Fruit fly (Drosophila melanogaster) whole organism, embryonic: ENCODE results near the gene Hsp67Ba.
A peak's percentile ranks its signal among the peaks of the same experiment; 100 is the strongest.

Source experiments
- ATbp ChIP-seq: fragments of 200-800 bp; sonication (Bioruptor generic); optimal IDR thresholded peaks from 2 replicates; lab custom pipeline; 2017; ENCODE audit warnings: missing biosample characterization, mild to moderate bottlenecking, missing genetic modification characterization, missing genetic modification reagents
- Asciz ChIP-seq: fragments of 200-800 bp; sonication (Bioruptor generic); optimal IDR thresholded peaks from 2 replicates; lab custom pipeline; 2017; ENCODE audit warnings: missing biosample characterization, mild to moderate bottlenecking, missing genetic modification characterization, missing genetic modification reagents
- B-H2 ChIP-seq: fragments of 200-800 bp; sonication (Bioruptor generic); optimal IDR thresholded peaks from 2 replicates; lab custom pipeline; 2018; ENCODE audit warnings: missing biosample characterization, mild to moderate bottlenecking, missing genetic modification characterization
- CG10959 ChIP-seq: fragments of 200-800 bp; sonication (Bioruptor generic); IDR thresholded peaks from 2 replicates; pipeline ENCODE4 v1.3.6; 2022; ENCODE audit warnings: missing biosample characterization, missing genetic modification characterization
- CG11696 ChIP-seq: fragments of 200-800 bp; sonication (Bioruptor generic); IDR thresholded peaks from 2 replicates; pipeline ENCODE4 v1.3.6; 2022; ENCODE audit warnings: missing biosample characterization, missing genetic modification characterization
- CG12155 ChIP-seq: fragments of 200-800 bp; sonication (Bioruptor generic); optimal IDR thresholded peaks from 3 replicates; lab custom pipeline; 2016; ENCODE audit warnings: missing biosample characterization, missing genetic modification characterization
- CG13287 ChIP-seq: fragments of 200-800 bp; sonication (Bioruptor generic); IDR thresholded peaks from 2 replicates; pipeline ENCODE4 v1.3.6; 2022; ENCODE audit warnings: missing biosample characterization, missing genetic modification characterization; ENCODE audit not compliant: partially characterized antibody
- CG14965 ChIP-seq: fragments of 200-800 bp; sonication (Bioruptor generic); optimal IDR thresholded peaks from 2 replicates; lab custom pipeline; 2016; ENCODE audit warnings: missing biosample characterization, missing genetic modification characterization, borderline replicate concordance
- CG15269 ChIP-seq: fragments of 200-800 bp; sonication (Bioruptor generic); optimal IDR thresholded peaks from 2 replicates; lab custom pipeline; 2018; ENCODE audit warnings: missing biosample characterization, mild to moderate bottlenecking, missing genetic modification characterization, moderate library complexity
- CG17802 ChIP-seq: fragments of 200-800 bp; sonication (Bioruptor generic); optimal IDR thresholded peaks from 2 replicates; lab custom pipeline; 2018; ENCODE audit warnings: missing biosample characterization, mild to moderate bottlenecking, missing genetic modification characterization, moderate library complexity
- CG1792 ChIP-seq: fragments of 200-800 bp; sonication (Bioruptor generic); optimal IDR thresholded peaks from 2 replicates; lab custom pipeline; 2016; ENCODE audit warnings: missing biosample characterization, missing genetic modification characterization
- CG3065 ChIP-seq: fragments of 200-800 bp; sonication (Bioruptor generic); optimal IDR thresholded peaks from 2 replicates; lab custom pipeline; 2016; ENCODE audit warnings: missing biosample characterization, missing genetic modification characterization
- CG31388 ChIP-seq: fragments of 200-800 bp; sonication (Bioruptor generic); optimal IDR thresholded peaks from 2 replicates; lab custom pipeline; 2016; ENCODE audit warnings: missing biosample characterization, missing genetic modification characterization
- CG32532 ChIP-seq: fragments of 200-800 bp; sonication (Bioruptor generic); IDR thresholded peaks from 2 replicates; pipeline ENCODE4 v1.3.6; 2022; ENCODE audit warnings: missing biosample characterization, missing genetic modification characterization
- CG4282 ChIP-seq: fragments of 200-800 bp; sonication (Bioruptor generic); optimal IDR thresholded peaks from 2 replicates; lab custom pipeline; 2016; ENCODE audit warnings: missing biosample characterization, missing genetic modification characterization
- CG6272 ChIP-seq: fragments of 200-800 bp; sonication (Bioruptor generic); IDR thresholded peaks from 2 replicates; pipeline ENCODE4 v1.3.6; 2022; ENCODE audit warnings: missing biosample characterization, missing genetic modification characterization
- Camta ChIP-seq: fragments of 200-800 bp; sonication (Bioruptor generic); optimal IDR thresholded peaks from 2 replicates; lab custom pipeline; 2016; ENCODE audit warnings: missing biosample characterization, missing genetic modification characterization
- CoRest ChIP-seq: fragments of 200-800 bp; sonication (Bioruptor generic); optimal IDR thresholded peaks from 3 replicates; lab custom pipeline; 2018; ENCODE audit warnings: missing biosample characterization, mild to moderate bottlenecking, missing genetic modification characterization, moderate library complexity
- D19A ChIP-seq: fragments of 200-800 bp; optimal IDR thresholded peaks from 3 replicates; lab custom pipeline; 2019; ENCODE audit warnings: missing biosample characterization, mild to moderate bottlenecking, missing genetic modification characterization, moderate library complexity
- Dref ChIP-seq: fragments of 200-800 bp; sonication (Bioruptor generic); IDR thresholded peaks from 2 replicates; pipeline ENCODE4 v1.3.6; 2022; ENCODE audit warnings: missing biosample characterization, missing genetic modification characterization
- Gsc ChIP-seq: fragments of 200-800 bp; sonication (Bioruptor generic); IDR thresholded peaks from 2 replicates; pipeline ENCODE4 v1.3.6; 2022; ENCODE audit warnings: missing biosample characterization, missing genetic modification characterization
- Hmr ChIP-seq: fragments of 200-800 bp; sonication (Bioruptor generic); optimal IDR thresholded peaks from 3 replicates; lab custom pipeline; 2017; ENCODE audit warnings: mild to moderate bottlenecking, missing biosample characterization, missing genetic modification reagents, missing genetic modification characterization
- Hr51 ChIP-seq, 2 experiments: fragments of 200-800 bp; sonication (Bioruptor generic); optimal IDR thresholded peaks; 2 replicates in 1 of 2; 3 replicates in 1 of 2; lab custom pipeline; 2016 to 2018; ENCODE audit warnings: missing biosample characterization in 2 of 2, missing genetic modification characterization in 2 of 2, mild to moderate bottlenecking in 1 of 2, moderate library complexity in 1 of 2
- Ravus ChIP-seq: fragments of 200-800 bp; sonication (Bioruptor generic); IDR thresholded peaks from 2 replicates; pipeline ENCODE4 v1.3.6; 2022; ENCODE audit warnings: missing biosample characterization, missing genetic modification characterization
- Sox102F ChIP-seq: fragments of 200-800 bp; sonication (Bioruptor generic); optimal IDR thresholded peaks from 2 replicates; lab custom pipeline; 2018; ENCODE audit warnings: missing biosample characterization, mild to moderate bottlenecking, missing genetic modification characterization, moderate library complexity
- Sry-δ ChIP-seq: fragments of 200-800 bp; sonication (Bioruptor generic); optimal IDR thresholded peaks from 2 replicates; lab custom pipeline; 2016; ENCODE audit warnings: missing biosample characterization, missing genetic modification characterization
- YL-1 ChIP-seq: fragments of 200-800 bp; sonication (Bioruptor generic); optimal IDR thresholded peaks from 3 replicates; lab custom pipeline; 2017; ENCODE audit warnings: missing biosample characterization, mild to moderate bottlenecking, missing genetic modification characterization
- bbx ChIP-seq: fragments of 200-800 bp; sonication (Bioruptor generic); IDR thresholded peaks from 2 replicates; pipeline ENCODE4 v1.3.6; 2022; ENCODE audit warnings: missing biosample characterization, missing genetic modification characterization; ENCODE audit not compliant: partially characterized antibody
- bcd ChIP-seq: fragments of 200-800 bp; sonication (Bioruptor generic); optimal IDR thresholded peaks from 2 replicates; lab custom pipeline; 2017; ENCODE audit warnings: missing biosample characterization, mild to moderate bottlenecking, missing genetic modification characterization
- cato ChIP-seq: fragments of 200-800 bp; sonication (Bioruptor generic); optimal IDR thresholded peaks from 2 replicates; lab custom pipeline; 2016; ENCODE audit warnings: missing biosample characterization, missing genetic modification characterization, borderline replicate concordance
- dan ChIP-seq: fragments of 200-800 bp; sonication (Bioruptor generic); IDR thresholded peaks from 2 replicates; pipeline ENCODE4 v1.3.6; 2022; ENCODE audit warnings: missing biosample characterization, missing genetic modification characterization
- dmrt11E ChIP-seq: fragments of 200-800 bp; sonication (Bioruptor generic); optimal IDR thresholded peaks from 3 replicates; lab custom pipeline; 2018; ENCODE audit warnings: missing biosample characterization, mild to moderate bottlenecking, missing genetic modification characterization, moderate library complexity
- dmrt99B ChIP-seq: fragments of 200-800 bp; sonication (Bioruptor generic); optimal IDR thresholded peaks from 2 replicates; lab custom pipeline; 2018; ENCODE audit warnings: missing biosample characterization, mild to moderate bottlenecking, missing genetic modification characterization, moderate library complexity
- gcm2 ChIP-seq: fragments of 200-800 bp; sonication (Bioruptor generic); optimal IDR thresholded peaks from 2 replicates; lab custom pipeline; 2016; ENCODE audit warnings: missing biosample characterization, missing genetic modification characterization
- jigr1 ChIP-seq: fragments of 200-800 bp; sonication (Bioruptor generic); IDR thresholded peaks from 3 replicates; pipeline ENCODE4 v1.3.6; 2022; ENCODE audit warnings: missing biosample characterization, missing genetic modification characterization
- lmd ChIP-seq: fragments of 200-800 bp; sonication (Bioruptor generic); IDR thresholded peaks from 2 replicates; pipeline ENCODE4 v1.3.6; 2022; ENCODE audit warnings: missing biosample characterization, missing genetic modification characterization
- lov ChIP-seq, 2 experiments: fragments of 200-800 bp in 1 of 2; fragments of >200 bp in 1 of 2; sonication (Bioruptor generic) in 1 of 2; IDR thresholded peaks in 1 of 2; optimal IDR thresholded peaks in 1 of 2; 2 replicates in 1 of 2; 3 replicates in 1 of 2; pipeline versions ENCODE4 v1.3.6 to Lab custom; 2017 to 2022; ENCODE audit warnings: missing biosample characterization in 1 of 2, missing genetic modification characterization in 1 of 2
- maf-S ChIP-seq: fragments of 200-800 bp; sonication (Bioruptor generic); optimal IDR thresholded peaks from 2 replicates; lab custom pipeline; 2016; ENCODE audit warnings: missing biosample characterization, missing genetic modification characterization
- nerfin-2 ChIP-seq: fragments of 200-800 bp; sonication (Bioruptor generic); IDR thresholded peaks from 2 replicates; pipeline ENCODE4 v1.3.6; 2022; ENCODE audit warnings: missing biosample characterization, missing genetic modification characterization; ENCODE audit not compliant: partially characterized antibody
- p53 ChIP-seq: fragments of 200-800 bp; sonication (Bioruptor generic); optimal IDR thresholded peaks from 2 replicates; lab custom pipeline; 2016; ENCODE audit warnings: missing biosample characterization, missing genetic modification characterization
- peb ChIP-seq: fragments of 200-800 bp; sonication (Bioruptor generic); IDR thresholded peaks from 2 replicates; pipeline ENCODE4 v1.3.6; 2022; ENCODE audit warnings: missing biosample characterization, missing genetic modification characterization
- prd ChIP-seq, 3 experiments: fragments of >200 bp in 2 of 3; fragments of 200-800 bp in 1 of 3; sonication (Bioruptor generic) in 1 of 3; optimal IDR thresholded peaks in 2 of 3; IDR thresholded peaks in 1 of 3; 2 replicates in 2 of 3; 3 replicates in 1 of 3; pipeline versions ENCODE4 v1.3.6 to Lab custom; 2017 to 2022; ENCODE audit warnings: missing biosample characterization in 1 of 3, missing genetic modification characterization in 1 of 3
- pum ChIP-seq: fragments of 200-800 bp; sonication (Bioruptor generic); optimal IDR thresholded peaks from 2 replicates; lab custom pipeline; 2016; ENCODE audit warnings: missing biosample characterization, missing genetic modification characterization
- salm ChIP-seq: fragments of 200-800 bp; sonication (Bioruptor generic); optimal IDR thresholded peaks from 2 replicates; lab custom pipeline; 2018; ENCODE audit warnings: missing biosample characterization, mild to moderate bottlenecking, missing genetic modification characterization
- sisA ChIP-seq: fragments of 200-800 bp; sonication (Bioruptor generic); IDR thresholded peaks from 2 replicates; pipeline ENCODE4 v1.3.6; 2022; ENCODE audit warnings: missing biosample characterization, missing genetic modification characterization
- stc ChIP-seq: fragments of 200-800 bp; sonication (Bioruptor generic); IDR thresholded peaks from 2 replicates; pipeline ENCODE4 v1.3.6; 2022; ENCODE audit warnings: missing biosample characterization, missing genetic modification characterization
- tx ChIP-seq: fragments of 200-800 bp; sonication (Bioruptor generic); optimal IDR thresholded peaks from 2 replicates; lab custom pipeline; 2016; ENCODE audit warnings: missing biosample characterization, missing genetic modification characterization
- usp ChIP-seq: fragments of >200 bp; optimal IDR thresholded peaks from 2 replicates; lab custom pipeline; 2017; ENCODE audit warnings: missing biosample characterization, missing genetic modification characterization

Gene Hsp67Ba

DNA sequence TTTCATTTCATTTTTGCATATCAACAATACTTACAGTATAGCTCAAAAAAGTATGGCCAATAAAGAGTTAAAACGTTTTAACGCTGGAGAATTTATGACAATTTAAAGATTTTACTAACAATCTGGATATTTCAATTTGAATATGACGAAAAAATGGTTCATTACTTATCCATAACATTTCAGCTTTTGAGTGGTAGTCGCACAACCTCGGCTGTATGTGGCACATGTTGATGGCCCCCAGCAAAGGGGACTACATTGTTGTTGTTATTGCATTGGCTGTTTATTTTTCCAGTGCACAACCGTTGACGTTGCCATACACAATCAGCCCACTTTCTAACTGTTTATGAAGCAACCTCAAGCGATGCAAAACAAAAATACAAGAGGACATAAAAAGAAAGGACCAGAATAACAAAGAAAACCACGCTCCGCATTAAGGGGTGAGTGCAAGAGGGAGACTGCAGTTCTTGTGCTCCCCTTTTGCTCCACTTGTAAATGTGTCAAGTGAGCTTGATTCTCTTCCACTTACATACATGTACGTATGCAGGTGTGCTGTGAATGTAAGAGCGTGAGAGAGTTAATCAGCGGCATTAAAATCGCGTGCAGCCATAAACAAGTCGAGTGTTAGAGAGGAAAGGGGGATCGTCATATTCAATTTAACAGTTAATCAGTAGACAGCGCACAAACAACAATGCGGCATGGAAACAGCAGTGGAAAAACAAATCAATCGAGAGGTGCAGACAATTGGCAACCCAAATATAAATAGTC is 40.9 kb upstream of the Hsp67Ba start (continued):
- TF ChIP-seq Gsc (GFP tag; lab: Robert Waterston, UW): 0 out of 2 replicates have a peak, but pooled peaks have one; percentile 32
- peak; percentile 64 for TF ChIP-seq ATbp (GFP tag; lab: Kevin White, UChicago)
- no peak for TF ChIP-seq jigr1 (GFP tag; lab: Robert Waterston, UW)
- TF ChIP-seq B-H2 (GFP tag; lab: Kevin White, UChicago): no peak
- TF ChIP-seq salm: peak; percentile 23
- TF ChIP-seq bbx (GFP tag; lab: Robert Waterston, UW): no peak
- peak; percentile 54; the same call in 1 of the 2 replicates for TF ChIP-seq stc (GFP tag; lab: Robert Waterston, UW)
- TF ChIP-seq CG3065 (GFP tag; lab: Kevin White, UChicago): no peak
- no peak for TF ChIP-seq cato (GFP tag; lab: Kevin White, UChicago)
- TF ChIP-seq dmrt99B: peak; percentile 75
- TF ChIP-seq CG12155 (GFP tag; lab: Kevin White, UChicago): no peak
- TF ChIP-seq YL-1 (GFP tag; lab: Kevin White, UChicago): no peak
- TF ChIP-seq Ravus (GFP tag; lab: Robert Waterston, UW): no peak
- peak; percentile 14; the same call in 1 of the 2 replicates for TF ChIP-seq CG32532 (GFP tag; lab: Robert Waterston, UW)
- TF ChIP-seq prd (optimal IDR thresholded peaks at IDR 0.05; lab: Kevin White, UChicago): no peak
- peak; percentile 56; the same call in 2 of the 3 replicates for TF ChIP-seq prd (GFP tag; IDR thresholded peaks at IDR 0.05; lab: Robert Waterston, UW)
- no peak for TF ChIP-seq lov (optimal IDR thresholded peaks at IDR 0.05; lab: Kevin White, UChicago)
- TF ChIP-seq lov (GFP tag; IDR thresholded peaks at IDR 0.05; lab: Robert Waterston, UW): no peak
- no peak for TF ChIP-seq CG4282
- TF ChIP-seq bcd (GFP tag; lab: Kevin White, UChicago): peak; percentile 35
- TF ChIP-seq Dref (GFP tag; lab: Robert Waterston, UW): no peak
- TF ChIP-seq Camta (GFP tag; lab: Kevin White, UChicago): peak; percentile 20
- peak; percentile 53; the same call in 1 of the 2 replicates for TF ChIP-seq sisA
- TF ChIP-seq CoRest: peak; percentile 38
- TF ChIP-seq CG15269: peak; percentile 66
- TF ChIP-seq lmd (GFP tag; lab: Robert Waterston, UW): peak; percentile 41; the same call in 1 of the 2 replicates
- TF ChIP-seq dmrt11E (tag; lab: Kevin White, UChicago): no peak
- TF ChIP-seq pum (GFP tag; lab: Kevin White, UChicago): peak; percentile 12
- no peak for TF ChIP-seq CG13287 (GFP tag; lab: Robert Waterston, UW)
- no peak for TF ChIP-seq usp (GFP tag; lab: Kevin White, UChicago)
- peak; percentile 17; the same call in 1 of the 2 replicates for TF ChIP-seq peb (GFP tag; lab: Robert Waterston, UW)
- no peak for TF ChIP-seq dan
- TF ChIP-seq CG1792 (GFP tag; lab: Kevin White, UChicago): no peak
- peak; percentile 85 for TF ChIP-seq CG11696 (GFP tag; lab: Robert Waterston, UW)
- TF ChIP-seq nerfin-2: no peak
- no peak for TF ChIP-seq maf-S (GFP tag; lab: Kevin White, UChicago)
- TF ChIP-seq CG10959: no peak
- TF ChIP-seq Asciz: peak; percentile 52
- TF ChIP-seq D19A (tag; lab: Kevin White, UChicago): peak; percentile 47
- TF ChIP-seq CG6272 (GFP tag; lab: Robert Waterston, UW): no peak
- no peak for TF ChIP-seq CG17802 (tag; lab: Kevin White, UChicago)
- TF ChIP-seq Hmr (GFP tag; lab: Kevin White, UChicago): peak; percentile 9
- TF ChIP-seq p53 (GFP tag; lab: Kevin White, UChicago): no peak
- TF ChIP-seq gcm2: no peak
- TF ChIP-seq CG14965: no peak
- no peak for TF ChIP-seq CG31388 (GFP tag; lab: Kevin White, UChicago)
- TF ChIP-seq Sox102F (GFP tag; lab: Kevin White, UChicago): peak; percentile 77
- peak in 1 of 2 experiments; percentile 75 for TF ChIP-seq Hr51 (GFP tag; optimal IDR thresholded peaks at IDR 0.05; lab: Kevin White, UChicago)
- no peak for TF ChIP-seq Sry-δ (GFP tag; lab: Kevin White, UChicago)
- TF ChIP-seq tx: peak; percentile 4
